Worm (Caenorhabditis elegans) whole organism, young adult: Measurements from ENCODE around the gene fbxa-164.

Experiments used
- B0035.1 ChIP-seq: sonication (generic microtip); optimal IDR thresholded peaks from 2 replicates; lab custom pipeline; 2016; ENCODE audit warnings: missing genetic modification characterization, mild to moderate bottlenecking, missing compliant biosample characterization, missing genotype, missing genetic modification reagents
- C06A6.2 ChIP-seq: fragments of 200-800 bp; sonication (Bioruptor generic); conservative IDR thresholded peaks from 2 replicates; pipeline ENCODE4 v1.3.6; 2022; ENCODE audit warnings: missing genetic modification characterization, missing compliant biosample characterization
- D2030.7 ChIP-seq: fragments of 200-800 bp; sonication (Bioruptor generic); IDR thresholded peaks from 2 replicates; pipeline ENCODE4 v1.3.6; 2022; ENCODE audit warnings: missing genetic modification reagents, missing genetic modification characterization, missing compliant biosample characterization
- F49E8.2 ChIP-seq: sonication (generic microtip); optimal IDR thresholded peaks from 3 replicates; lab custom pipeline; 2017; ENCODE audit warnings: missing genetic modification characterization, mild to moderate bottlenecking, missing compliant biosample characterization, antibody characterized with exemption, moderate library complexity; ENCODE audit not compliant: insufficient read depth
- F55B11.4 ChIP-seq: sonication (generic microtip); optimal IDR thresholded peaks from 2 replicates; lab custom pipeline; 2016; ENCODE audit warnings: missing compliant biosample characterization, missing genetic modification characterization, borderline replicate concordance; ENCODE audit not compliant: insufficient read depth
- K11D2.4 ChIP-seq: fragments of 200-800 bp; sonication (Bioruptor generic); IDR thresholded peaks from 2 replicates; pipeline ENCODE4 v1.3.6; 2022; ENCODE audit warnings: missing genetic modification reagents, missing genetic modification characterization, missing compliant biosample characterization
- Y53F4B.3 ChIP-seq: fragments of 200-800 bp; sonication (Bioruptor generic); IDR thresholded peaks from 2 replicates; pipeline ENCODE4 v1.3.6; 2022; ENCODE audit warnings: missing genetic modification reagents, missing genetic modification characterization, missing compliant biosample characterization
- Y53G8AR.9 ChIP-seq: fragments of 200-800 bp; sonication (Bioruptor generic); conservative IDR thresholded peaks from 2 replicates; pipeline ENCODE4 v1.3.6; 2022; ENCODE audit warnings: missing genetic modification reagents, missing genetic modification characterization, missing compliant biosample characterization
- Y67H2A.10 ChIP-seq: fragments of 200-800 bp; sonication (Bioruptor generic); conservative IDR thresholded peaks from 2 replicates; pipeline ENCODE4 v1.3.6; 2022; ENCODE audit warnings: missing genetic modification reagents, missing genetic modification characterization, missing compliant biosample characterization
- Y95B8A.8 ChIP-seq: fragments of 200-800 bp; sonication (Bioruptor generic); IDR thresholded peaks from 2 replicates; pipeline ENCODE4 v1.3.6; 2022; ENCODE audit warnings: missing genetic modification reagents, missing genetic modification characterization, missing compliant biosample characterization
- ZK185.1 ChIP-seq: sonication (generic microtip); optimal IDR thresholded peaks from 2 replicates; lab custom pipeline; 2016; ENCODE audit warnings: mild to moderate bottlenecking, missing genetic modification characterization, missing compliant biosample characterization; ENCODE audit not compliant: poor library complexity, severe bottlenecking
- akir-1 ChIP-seq: fragments of 200-800 bp; sonication (Bioruptor generic); optimal IDR thresholded peaks from 2 replicates; lab custom pipeline; 2018; ENCODE audit warnings: mild to moderate bottlenecking, missing genetic modification characterization, moderate library complexity, missing compliant biosample characterization
- aptf-3 ChIP-seq: fragments of 200-800 bp; sonication (Bioruptor generic); IDR thresholded peaks from 2 replicates; pipeline ENCODE4 v1.3.6; 2022; ENCODE audit warnings: missing genetic modification characterization, missing compliant biosample characterization
- atf-7 ChIP-seq: sonication (generic microtip); optimal IDR thresholded peaks from 2 replicates; lab custom pipeline; 2017; ENCODE audit warnings: mild to moderate bottlenecking, missing genetic modification characterization, missing compliant biosample characterization
- attf-3 ChIP-seq: fragments of 200-800 bp; sonication (Bioruptor generic); conservative IDR thresholded peaks from 2 replicates; pipeline ENCODE4 v1.3.6; 2022; ENCODE audit warnings: missing genetic modification reagents, missing genetic modification characterization, missing compliant biosample characterization
- bed-1 ChIP-seq: fragments of 200-800 bp; sonication (Bioruptor generic); IDR thresholded peaks from 2 replicates; pipeline ENCODE4 v1.3.6; 2022; ENCODE audit warnings: missing genetic modification reagents, missing genetic modification characterization, missing compliant biosample characterization
- ccch-3 ChIP-seq: fragments of 200-800 bp; sonication (Bioruptor generic); optimal IDR thresholded peaks from 2 replicates; lab custom pipeline; 2018; ENCODE audit warnings: mild to moderate bottlenecking, missing genetic modification characterization, missing compliant biosample characterization
- ceh-91 ChIP-seq: fragments of 200-800 bp; sonication (Bioruptor generic); IDR thresholded peaks from 2 replicates; pipeline ENCODE4 v1.3.6; 2022; ENCODE audit warnings: missing genetic modification reagents, missing genetic modification characterization, missing compliant biosample characterization
- chd-7 ChIP-seq: sonication (generic microtip); optimal IDR thresholded peaks from 2 replicates; lab custom pipeline; 2016; ENCODE audit warnings: mild to moderate bottlenecking, missing genetic modification characterization, moderate library complexity, missing compliant biosample characterization
- dpff-1 ChIP-seq: sonication (generic microtip); optimal IDR thresholded peaks from 2 replicates; lab custom pipeline; 2017; ENCODE audit warnings: mild to moderate bottlenecking, missing genetic modification characterization, missing compliant biosample characterization
- him-1 ChIP-seq: sonication (generic microtip); optimal IDR thresholded peaks from 2 replicates; lab custom pipeline; 2016; ENCODE audit warnings: missing genotype, missing genetic modification reagents, missing genetic modification characterization, missing compliant biosample characterization
- hmg-20 ChIP-seq: fragments of 200-800 bp; sonication (Bioruptor generic); IDR thresholded peaks from 2 replicates; pipeline ENCODE4 v1.3.6; 2022; ENCODE audit warnings: missing genetic modification reagents, missing genetic modification characterization, missing compliant biosample characterization
- hsf-1 ChIP-seq: fragments of 200-800 bp; sonication (Bioruptor generic); IDR thresholded peaks from 2 replicates; pipeline ENCODE4 v1.3.6; 2022; ENCODE audit warnings: missing genetic modification reagents, missing genetic modification characterization, missing compliant biosample characterization
- lir-1 ChIP-seq: fragments of 200-800 bp; sonication (Bioruptor generic); conservative IDR thresholded peaks from 2 replicates; pipeline ENCODE4 v1.3.6; 2022; ENCODE audit warnings: missing genetic modification reagents, missing genetic modification characterization, missing compliant biosample characterization
- madf-3 ChIP-seq: fragments of 200-800 bp; sonication (Bioruptor generic); IDR thresholded peaks from 2 replicates; pipeline ENCODE4 v1.3.6; 2022; ENCODE audit warnings: missing genetic modification reagents, missing genetic modification characterization, missing compliant biosample characterization
- madf-8 ChIP-seq: fragments of 200-800 bp; sonication (Bioruptor generic); conservative IDR thresholded peaks from 2 replicates; pipeline ENCODE4 v1.3.6; 2022; ENCODE audit warnings: missing genetic modification reagents, missing genetic modification characterization, missing compliant biosample characterization
- mel-28 ChIP-seq: sonication (generic microtip); optimal IDR thresholded peaks from 2 replicates; lab custom pipeline; 2016; ENCODE audit warnings: borderline replicate concordance, mild to moderate bottlenecking, missing genetic modification characterization, missing compliant biosample characterization
- nfyb-1 ChIP-seq: fragments of 200-800 bp; sonication (Bioruptor generic); IDR thresholded peaks from 2 replicates; pipeline ENCODE4 v1.3.6; 2022; ENCODE audit warnings: missing genetic modification reagents, missing genetic modification characterization, missing compliant biosample characterization
- nhr-27 ChIP-seq: fragments of 200-800 bp; sonication (Bioruptor generic); optimal IDR thresholded peaks from 2 replicates; lab custom pipeline; 2018; ENCODE audit warnings: mild to moderate bottlenecking, missing genetic modification characterization, moderate library complexity, missing compliant biosample characterization
- nhr-80 ChIP-seq: sonication (generic microtip); optimal IDR thresholded peaks from 2 replicates; lab custom pipeline; 2016; ENCODE audit warnings: missing genetic modification characterization, missing compliant biosample characterization
- pbrm-1 ChIP-seq: fragments of 200-800 bp; sonication (Bioruptor generic); IDR thresholded peaks from 2 replicates; pipeline ENCODE4 v1.3.6; 2022; ENCODE audit warnings: missing genetic modification reagents, missing genetic modification characterization, missing compliant biosample characterization
- rec-8 ChIP-seq, 2 experiments: sonication (generic microtip); optimal IDR thresholded peaks; 2 replicates each; lab custom pipeline; 2016; ENCODE audit warnings: mild to moderate bottlenecking in 2 of 2, missing genetic modification characterization in 2 of 2, missing genetic modification reagents in 2 of 2, missing genotype in 2 of 2, missing biosample characterization in 1 of 2, missing compliant biosample characterization in 1 of 2, moderate library complexity in 1 of 2
- repo-1 ChIP-seq: sonication (generic microtip); optimal IDR thresholded peaks from 2 replicates; lab custom pipeline; 2017; ENCODE audit warnings: mild to moderate bottlenecking, missing genetic modification characterization, missing compliant biosample characterization
- sdz-38 ChIP-seq: sonication (generic microtip); optimal IDR thresholded peaks from 2 replicates; lab custom pipeline; 2016; ENCODE audit warnings: missing genotype, missing genetic modification characterization, missing compliant biosample characterization
- sea-2 ChIP-seq: fragments of 200-800 bp; sonication (Bioruptor generic); IDR thresholded peaks from 2 replicates; pipeline ENCODE4 v1.3.6; 2022; ENCODE audit warnings: missing genetic modification characterization, missing compliant biosample characterization
- snpc-1.1 ChIP-seq: sonication (generic microtip); optimal IDR thresholded peaks from 2 replicates; lab custom pipeline; 2017; ENCODE audit warnings: missing genetic modification characterization, mild to moderate bottlenecking, missing compliant biosample characterization, antibody characterized with exemption, moderate library complexity, missing genotype, missing genetic modification reagents; ENCODE audit not compliant: insufficient read depth
- snpc-1.3 ChIP-seq: sonication (generic microtip); optimal IDR thresholded peaks from 2 replicates; lab custom pipeline; 2017; ENCODE audit warnings: missing genetic modification characterization, mild to moderate bottlenecking, missing compliant biosample characterization, antibody characterized with exemption, moderate library complexity, missing genotype, missing genetic modification reagents; ENCODE audit not compliant: insufficient read depth
- snpc-3.4 ChIP-seq: sonication (generic microtip); optimal IDR thresholded peaks from 2 replicates; lab custom pipeline; 2017; ENCODE audit warnings: missing genetic modification characterization, mild to moderate bottlenecking, missing compliant biosample characterization, antibody characterized with exemption, moderate library complexity, missing genotype, missing genetic modification reagents
- tlf-1 ChIP-seq: fragments of 200-800 bp; sonication (Bioruptor generic); optimal IDR thresholded peaks from 2 replicates; lab custom pipeline; 2018; ENCODE audit warnings: mild to moderate bottlenecking, missing genetic modification characterization, missing compliant biosample characterization
- unc-130 ChIP-seq: sonication (generic microtip); optimal IDR thresholded peaks from 2 replicates; lab custom pipeline; 2016; ENCODE audit warnings: missing genetic modification reagents, missing genetic modification characterization, missing compliant biosample characterization
- xnd-1 ChIP-seq: sonication (generic microtip); optimal IDR thresholded peaks from 2 replicates; lab custom pipeline; 2016; ENCODE audit warnings: missing genotype, missing genetic modification reagents, missing genetic modification characterization, missing compliant biosample characterization
- zfh-2 ChIP-seq: fragments of 200-800 bp; sonication (Bioruptor generic); conservative IDR thresholded peaks from 2 replicates; pipeline ENCODE4 v1.3.6; 2022; ENCODE audit warnings: missing genetic modification reagents, missing genetic modification characterization, missing compliant biosample characterization
- ztf-22 ChIP-seq: fragments of 200-800 bp; sonication (Bioruptor generic); optimal IDR thresholded peaks from 2 replicates; lab custom pipeline; 2018; ENCODE audit warnings: mild to moderate bottlenecking, missing genetic modification characterization, moderate library complexity, missing compliant biosample characterization
- ztf-26 ChIP-seq: sonication (generic microtip); optimal IDR thresholded peaks from 2 replicates; lab custom pipeline; 2017; ENCODE audit warnings: missing genetic modification characterization, missing compliant biosample characterization
- ztf-6 ChIP-seq: fragments of 200-800 bp; sonication (Bioruptor generic); IDR thresholded peaks from 2 replicates; pipeline ENCODE4 v1.3.6; 2022; ENCODE audit warnings: missing genetic modification reagents, missing genetic modification characterization, missing compliant biosample characterization

fbxa-164 gene

DNA sequence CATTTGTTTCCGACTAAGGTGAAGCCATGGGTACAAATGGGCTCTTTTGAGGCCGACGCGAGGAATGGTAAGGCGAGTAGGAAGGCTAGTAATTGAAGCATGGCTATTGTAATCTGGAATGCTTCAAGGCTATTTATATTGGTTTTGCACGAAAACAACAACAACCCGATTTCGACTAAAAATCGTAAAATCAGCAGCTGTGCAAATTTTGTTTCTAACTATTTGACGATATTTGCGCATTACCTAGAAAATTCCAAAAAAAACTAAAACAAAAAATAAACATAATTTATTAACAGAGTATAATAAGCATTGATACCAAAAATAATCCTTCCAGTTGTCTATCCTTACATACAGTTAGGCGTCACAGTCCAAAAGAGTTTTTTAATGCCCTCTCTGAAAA is 18.7 kb downstream of the fbxa-164 start, which contains the start of gene clec-20:
clec-20 (minus strand) TSS at position 101 of the 400 bp plus-strand sequence.
- TF ChIP-seq lir-1 (GFP tag; lab: Robert Waterston, UW) (no peak), F49E8.2 (tag; lab: Kevin White, UChicago) (no peak), unc-130 (no peak), Y53F4B.3 (GFP tag; lab: Robert Waterston, UW) (no peak), xnd-1 (tag; lab: Kevin White, UChicago) (no peak), ceh-91 (GFP tag; lab: Robert Waterston, UW) (no peak), B0035.1 (no peak), snpc-3.4 (no peak), rec-8 (tag; optimal IDR thresholded peaks at IDR 0.05; lab: Kevin White, UChicago) (no peak), chd-7 (tag; lab: Kevin White, UChicago) (no peak), bed-1 (GFP tag; lab: Robert Waterston, UW) (no peak), sdz-38 (no peak), hsf-1 (GFP tag; lab: Robert Waterston, UW) (no peak), ztf-26 (tag; lab: Kevin White, UChicago) (no peak), D2030.7 (GFP tag; lab: Robert Waterston, UW) (no peak), ZK185.1 (tag; lab: Kevin White, UChicago) (no peak)

ce11 chrII:1589845-1590244 is 24.0 kb downstream of the fbxa-164 start, which contains the start of gene T07H3.7:
Gene T07H3.7, minus strand, starts transcription at chrII:1589945.
- TF ChIP-seq zfh-2 (GFP tag; lab: Robert Waterston, UW), result no peak
- TF ChIP-seq Y95B8A.8 (GFP tag; lab: Robert Waterston, UW), result no peak
- TF ChIP-seq atf-7 (tag; lab: Kevin White, UChicago), result no peak
- TF ChIP-seq lir-1 (GFP tag; lab: Robert Waterston, UW), result no peak
- no peak for TF ChIP-seq sea-2 (GFP tag; lab: Robert Waterston, UW)
- TF ChIP-seq ztf-22 (GFP tag; lab: Kevin White, UChicago), result no peak
- TF ChIP-seq mel-28 (tag; lab: Kevin White, UChicago), result no peak
- no peak for TF ChIP-seq aptf-3
- no peak for TF ChIP-seq C06A6.2 (GFP tag; lab: Robert Waterston, UW)
- TF ChIP-seq hmg-20 (GFP tag; lab: Robert Waterston, UW), result no peak
- TF ChIP-seq tlf-1 (GFP tag; lab: Kevin White, UChicago), result no peak
- TF ChIP-seq ztf-6, result no peak
- TF ChIP-seq xnd-1 (tag; lab: Kevin White, UChicago), result no peak
- no peak for TF ChIP-seq him-1 (tag; lab: Kevin White, UChicago)
- no peak for TF ChIP-seq nhr-27 (tag; lab: Kevin White, UChicago)
- no peak for TF ChIP-seq K11D2.4 (GFP tag; lab: Robert Waterston, UW)
- no peak for TF ChIP-seq Y67H2A.10 (GFP tag; lab: Robert Waterston, UW)
- TF ChIP-seq ztf-26 (tag; lab: Kevin White, UChicago), result no peak
- TF ChIP-seq, all 124 proteins: peak for 0

- TF ChIP-seq F49E8.2 (tag; lab: Kevin White, UChicago) (no peak), snpc-1.3 (tag; lab: Kevin White, UChicago) (no peak), repo-1 (tag; lab: Kevin White, UChicago) (no peak), madf-8 (no peak), snpc-3.4 (no peak), pbrm-1 (GFP tag; lab: Robert Waterston, UW) (no peak), F55B11.4 (tag; lab: Kevin White, UChicago) (no peak), nhr-80 (no peak), madf-3 (no peak), dpff-1 (no peak), nfyb-1 (no peak), ccch-3 (GFP tag; lab: Kevin White, UChicago) (no peak), Y53G8AR.9 (no peak), akir-1 (GFP tag; lab: Kevin White, UChicago) (no peak), attf-3 (GFP tag; lab: Robert Waterston, UW) (no peak), snpc-1.1 (no peak), atf-7 (tag; lab: Kevin White, UChicago) (no peak)
These were observed 27.6 kb downstream of the fbxa-164 start, which contains the start of gene T07H3.8 for ce11 chrII:1586305-1586704. Gene T07H3.8, plus strand, starts transcription at chrII:1586605.
